Worm (Caenorhabditis elegans) whole organism, mixed stage, embryonic: ENCODE results near the gene F54C8.7.

Experiments
- drap-1 ChIP-seq: fragments of 200-800 bp; sonication (Bioruptor generic); optimal IDR thresholded peaks from 3 replicates; lab custom pipeline; 2018; ENCODE audit warnings: mild to moderate bottlenecking, missing genetic modification characterization, missing compliant biosample characterization
- elt-3 ChIP-seq: fragments of 150-350 bp; optimal IDR thresholded peaks from 2 replicates; lab custom pipeline; 2014; ENCODE audit warnings: missing biosample characterization, missing genetic modification characterization
- flh-1 ChIP-seq: fragments of 200-800 bp; sonication (Bioruptor generic); optimal IDR thresholded peaks from 2 replicates; lab custom pipeline; 2018; ENCODE audit warnings: mild to moderate bottlenecking, missing genetic modification characterization, moderate library complexity, missing compliant biosample characterization
- mep-1 ChIP-seq: fragments of 150-350 bp; optimal IDR thresholded peaks from 2 replicates; lab custom pipeline; 2017; ENCODE audit warnings: missing biosample characterization, missing genetic modification reagents, missing genetic modification characterization, inconsistent platforms
- nhr-237 ChIP-seq: fragments of 150-350 bp; optimal IDR thresholded peaks from 2 replicates; lab custom pipeline; 2014; ENCODE audit warnings: missing biosample characterization, missing genetic modification characterization
- nhr-76 ChIP-seq: sonication (generic microtip); optimal IDR thresholded peaks from 2 replicates; lab custom pipeline; 2017; ENCODE audit warnings: missing biosample characterization, missing genetic modification characterization
- unc-62 ChIP-seq: fragments of 150-350 bp; optimal IDR thresholded peaks from 2 replicates; lab custom pipeline; 2014; ENCODE audit warnings: missing biosample characterization, missing genetic modification reagents, missing genetic modification characterization
- zip-8 ChIP-seq: fragments of 150-350 bp; optimal IDR thresholded peaks from 2 replicates; lab custom pipeline; 2014; ENCODE audit warnings: missing biosample characterization, missing genetic modification characterization

- TF ChIP-seq zip-8 (tag; lab: Kevin White, UChicago) = no peak
- no peak for TF ChIP-seq flh-1 (GFP tag; lab: Kevin White, UChicago)
- TF ChIP-seq unc-62 (GFP tag; lab: Kevin White, UChicago) = no peak
- no peak for TF ChIP-seq nhr-237 (tag; lab: Kevin White, UChicago)
- TF ChIP-seq mep-1 = no peak
- TF ChIP-seq nhr-76 (tag; lab: Kevin White, UChicago) = no peak
- no peak for TF ChIP-seq elt-3 (tag; lab: Kevin White, UChicago)
- no peak for TF ChIP-seq drap-1 (GFP tag; lab: Kevin White, UChicago)
Observed at ce11 chrIII:9433576-9434107, 20.2 kb downstream of the F54C8.7 start, which contains the start of gene cpar-1.
